Worm (Caenorhabditis elegans) whole organism, L2 larva: Measurements from ENCODE around the gene F34D10.9.

Source experiments
- Y55F3AM.14 ChIP-seq: fragments of 200-800 bp; sonication (Bioruptor generic); optimal IDR thresholded peaks from 2 replicates; lab custom pipeline; 2018; ENCODE audit warnings: mild to moderate bottlenecking, missing genetic modification characterization, missing compliant biosample characterization
- alr-1 ChIP-seq: fragments of 150-350 bp; optimal IDR thresholded peaks from 2 replicates; lab custom pipeline; 2014; ENCODE audit warnings: missing biosample characterization, missing genetic modification characterization
- ama-1 ChIP-seq: fragments of 150-350 bp; optimal IDR thresholded peaks from 2 replicates; lab custom pipeline; 2018; ENCODE audit warnings: inconsistent platforms
- egl-27 ChIP-seq: sonication (generic microtip); optimal IDR thresholded peaks from 3 replicates; lab custom pipeline; 2017; ENCODE audit warnings: missing biosample characterization, missing genetic modification reagents, missing genetic modification characterization
- mdl-1 ChIP-seq, 2 experiments: fragments of 150-350 bp in 1 of 2; sonication (generic microtip) in 1 of 2; optimal IDR thresholded peaks; 2 replicates each; lab custom pipeline; 2017; ENCODE audit warnings: missing biosample characterization in 2 of 2, missing genetic modification characterization in 2 of 2
- nhr-11 ChIP-seq: fragments of 150-350 bp; optimal IDR thresholded peaks from 2 replicates; lab custom pipeline; 2014; ENCODE audit warnings: missing biosample characterization, missing genetic modification characterization
- nhr-12 ChIP-seq: fragments of 150-350 bp; optimal IDR thresholded peaks from 2 replicates; lab custom pipeline; 2014; ENCODE audit warnings: missing biosample characterization, missing genetic modification characterization
- nhr-77 ChIP-seq: fragments of 150-350 bp; optimal IDR thresholded peaks from 2 replicates; lab custom pipeline; 2014; ENCODE audit warnings: missing biosample characterization, missing genetic modification characterization
- sem-4 ChIP-seq: fragments of 150-350 bp; optimal IDR thresholded peaks from 2 replicates; lab custom pipeline; 2014; ENCODE audit warnings: missing biosample characterization, missing genetic modification reagents, missing genetic modification characterization
- unc-39 ChIP-seq: fragments of 150-350 bp; optimal IDR thresholded peaks from 2 replicates; lab custom pipeline; 2014; ENCODE audit warnings: missing biosample characterization, missing genetic modification characterization
- unc-62 ChIP-seq: fragments of 150-350 bp; optimal IDR thresholded peaks from 2 replicates; lab custom pipeline; 2014; ENCODE audit warnings: missing biosample characterization, missing genetic modification reagents, missing genetic modification characterization
- zag-1 ChIP-seq: fragments of 150-350 bp; optimal IDR thresholded peaks from 2 replicates; lab custom pipeline; 2014; ENCODE audit warnings: missing biosample characterization, missing genetic modification characterization
- ztf-11 ChIP-seq: sonication (generic microtip); optimal IDR thresholded peaks from 2 replicates; lab custom pipeline; 2017; ENCODE audit warnings: missing biosample characterization, missing genetic modification characterization

DNA sequence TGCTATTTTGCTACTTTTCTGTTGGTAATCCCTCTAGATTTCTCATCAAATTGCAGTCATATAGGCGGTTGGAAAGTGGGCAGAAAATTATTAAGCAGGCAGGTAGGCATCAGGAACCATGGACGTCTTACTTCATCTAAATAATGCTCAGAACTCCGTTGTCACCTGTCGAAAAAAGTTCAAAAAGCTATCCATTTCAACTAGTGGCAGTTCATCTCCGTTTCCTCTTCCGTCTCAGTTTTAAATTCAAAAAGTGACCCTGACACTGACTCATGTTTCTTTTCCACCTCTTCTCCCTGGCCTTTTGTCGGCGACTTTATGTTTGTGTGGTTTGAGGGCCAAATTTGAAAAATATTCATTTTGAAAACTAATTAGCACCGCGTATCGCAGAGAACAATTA lies 45.1 kb upstream of the F34D10.9 start:
- TF ChIP-seq ztf-11 (no peak), zag-1 (tag; lab: Kevin White, UChicago) (no peak), nhr-11 (tag; lab: Kevin White, UChicago) (no peak), Y55F3AM.14 (GFP tag; lab: Kevin White, UChicago) (no peak), unc-62 (no peak), ama-1 (lab: Kevin White, UChicago) (no peak), egl-27 (tag; lab: Kevin White, UChicago) (no peak), nhr-12 (tag; lab: Kevin White, UChicago) (no peak), unc-39 (tag; lab: Kevin White, UChicago) (no peak), nhr-77 (tag; lab: Kevin White, UChicago) (no peak), sem-4 (tag; lab: Kevin White, UChicago) (no peak), mdl-1 (tag; optimal IDR thresholded peaks at IDR 0.05; lab: Kevin White, UChicago) (no peak), alr-1 (tag; lab: Kevin White, UChicago) (no peak)
